Worm (Caenorhabditis elegans) whole organism, early embryonic: ENCODE results near the gene K02B2.6.

Experiments used
- B0310.2 ChIP-seq: sonication (generic microtip); optimal IDR thresholded peaks from 2 replicates; lab custom pipeline; 2016; ENCODE audit warnings: mild to moderate bottlenecking, missing genetic modification characterization, missing compliant biosample characterization
- F13C5.2 ChIP-seq: sonication (generic microtip); optimal IDR thresholded peaks from 2 replicates; lab custom pipeline; 2017; ENCODE audit warnings: mild to moderate bottlenecking, missing genetic modification characterization, inconsistent platforms, missing compliant biosample characterization
- aly-1 ChIP-seq: sonication (generic microtip); optimal IDR thresholded peaks from 2 replicates; lab custom pipeline; 2016; ENCODE audit warnings: missing genetic modification characterization, missing compliant biosample characterization
- ama-1 ChIP-seq: fragments of 150-350 bp; optimal IDR thresholded peaks from 2 replicates; lab custom pipeline; 2014
- ceh-13 ChIP-seq: fragments of 200-800 bp; sonication (Bioruptor generic); optimal IDR thresholded peaks from 2 replicates; lab custom pipeline; 2018; ENCODE audit warnings: mild to moderate bottlenecking, missing genetic modification characterization, missing compliant biosample characterization
- ceh-36 ChIP-seq: sonication (generic microtip); optimal IDR thresholded peaks from 2 replicates; lab custom pipeline; 2016; ENCODE audit warnings: missing genetic modification characterization, inconsistent platforms, missing compliant biosample characterization
- ets-7 ChIP-seq: sonication (generic microtip); optimal IDR thresholded peaks from 2 replicates; lab custom pipeline; 2016; ENCODE audit warnings: missing genotype, missing genetic modification characterization, missing compliant biosample characterization
- flt-1 ChIP-seq: fragments of 200-800 bp; sonication (Bioruptor generic); IDR thresholded peaks from 2 replicates; pipeline ENCODE4 v1.3.6; 2022; ENCODE audit warnings: missing genetic modification characterization, missing compliant biosample characterization
- hmbx-1 ChIP-seq: sonication (generic microtip); optimal IDR thresholded peaks from 2 replicates; lab custom pipeline; 2016; ENCODE audit warnings: mild to moderate bottlenecking, missing genetic modification characterization, missing compliant biosample characterization
- hmg-4 ChIP-seq: fragments of 200-800 bp; sonication (Bioruptor generic); optimal IDR thresholded peaks from 2 replicates; lab custom pipeline; 2018; ENCODE audit warnings: mild to moderate bottlenecking, missing genetic modification characterization, missing compliant biosample characterization
- hnd-1 ChIP-seq: sonication (generic microtip); optimal IDR thresholded peaks from 2 replicates; lab custom pipeline; 2016; ENCODE audit warnings: missing genetic modification characterization, missing compliant biosample characterization
- pes-1 ChIP-seq: fragments of 200-800 bp; sonication (Bioruptor generic); IDR thresholded peaks from 2 replicates; pipeline ENCODE4 v1.3.6; 2022; ENCODE audit warnings: missing genetic modification reagents, missing genetic modification characterization, missing compliant biosample characterization
- scrt-1 ChIP-seq: fragments of 200-800 bp; sonication (Bioruptor generic); IDR thresholded peaks from 2 replicates; pipeline ENCODE4 v1.3.6; 2022; ENCODE audit warnings: missing genetic modification characterization, missing compliant biosample characterization
- sea-1 ChIP-seq: fragments of 200-800 bp; sonication (Bioruptor generic); conservative IDR thresholded peaks from 2 replicates; pipeline ENCODE4 v1.3.6; 2022; ENCODE audit warnings: missing genetic modification characterization, missing compliant biosample characterization
- tbx-11 ChIP-seq: fragments of 200-800 bp; sonication (Bioruptor generic); IDR thresholded peaks from 2 replicates; pipeline ENCODE4 v1.3.6; 2022; ENCODE audit warnings: missing genetic modification characterization, missing compliant biosample characterization
- tbx-37 ChIP-seq: fragments of 200-800 bp; sonication (Bioruptor generic); conservative IDR thresholded peaks from 2 replicates; pipeline ENCODE4 v1.3.6; 2022; ENCODE audit warnings: missing genetic modification reagents, missing genetic modification characterization, missing compliant biosample characterization
- tra-4 ChIP-seq: sonication (generic microtip); optimal IDR thresholded peaks from 2 replicates; lab custom pipeline; 2017; ENCODE audit warnings: missing genetic modification characterization, missing compliant biosample characterization

The K02B2.6 gene

DNA sequence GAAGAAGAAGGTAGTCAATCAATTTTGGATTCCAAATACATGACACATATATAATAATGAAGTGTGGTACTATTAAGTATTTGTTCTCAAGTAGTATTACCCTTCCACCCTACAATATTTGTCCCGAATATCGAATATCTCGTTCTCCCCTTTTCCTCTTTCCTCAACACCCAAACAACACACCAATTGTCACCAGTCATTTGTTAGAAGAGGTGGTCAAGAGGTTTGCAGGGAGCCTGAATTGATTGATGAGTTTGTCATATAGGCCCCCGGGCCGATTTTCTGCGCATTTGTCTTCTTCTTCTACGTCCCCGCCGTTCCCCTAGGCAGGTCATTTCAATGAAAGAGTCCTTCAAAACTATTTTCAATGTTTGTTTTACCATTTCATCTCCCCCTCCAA is 2.2 kb upstream of the K02B2.6 start:
- TF ChIP-seq hmg-4 (GFP tag; lab: Kevin White, UChicago) (peak; percentile 21), ceh-36 (tag; lab: Kevin White, UChicago) (no peak)

DNA sequence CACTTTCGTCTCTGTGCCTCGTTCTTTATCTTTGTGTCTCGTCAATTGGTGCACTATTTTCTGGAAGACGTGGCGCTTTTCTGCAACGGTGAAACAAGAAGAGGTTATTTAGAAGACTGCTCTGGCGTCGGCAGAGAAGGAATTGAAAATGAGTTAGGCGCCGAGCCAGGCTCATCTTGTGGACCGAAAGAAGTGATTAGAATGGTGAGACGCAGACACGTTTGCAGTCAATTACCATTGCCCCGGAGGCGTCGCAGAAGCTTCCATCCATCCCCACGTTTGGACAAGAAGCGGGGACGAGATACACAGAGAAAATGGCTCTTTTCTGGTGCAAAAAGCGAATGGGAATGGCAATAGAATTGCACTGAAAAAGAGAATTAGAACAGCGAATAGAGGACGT is 2.1 kb downstream of the K02B2.6 start:
- TF ChIP-seq scrt-1 (GFP tag; lab: Robert Waterston, UW): no peak
- TF ChIP-seq ceh-36 (tag; lab: Kevin White, UChicago): no peak
- TF ChIP-seq tra-4: no peak
- TF ChIP-seq aly-1 (tag; lab: Kevin White, UChicago): no peak
- TF ChIP-seq pes-1 (GFP tag; lab: Robert Waterston, UW): no peak
- TF ChIP-seq sea-1 (GFP tag; lab: Robert Waterston, UW): no peak
- TF ChIP-seq hmg-4 (GFP tag; lab: Kevin White, UChicago): no peak
- TF ChIP-seq ceh-13 (GFP tag; lab: Kevin White, UChicago): no peak
- TF ChIP-seq flt-1 (GFP tag; lab: Robert Waterston, UW): no peak
- no peak for TF ChIP-seq F13C5.2 (tag; lab: Kevin White, UChicago)
- no peak for TF ChIP-seq tbx-11 (GFP tag; lab: Robert Waterston, UW)
- TF ChIP-seq hnd-1 (tag; lab: Kevin White, UChicago): no peak
- no peak for TF ChIP-seq hmbx-1 (tag; lab: Kevin White, UChicago)
- TF ChIP-seq ama-1 (lab: Kevin White, UChicago): no peak
- TF ChIP-seq B0310.2 (tag; lab: Kevin White, UChicago): no peak
- no peak for TF ChIP-seq ets-7 (tag; lab: Kevin White, UChicago)
- TF ChIP-seq tbx-37 (GFP tag; lab: Robert Waterston, UW): no peak

DNA sequence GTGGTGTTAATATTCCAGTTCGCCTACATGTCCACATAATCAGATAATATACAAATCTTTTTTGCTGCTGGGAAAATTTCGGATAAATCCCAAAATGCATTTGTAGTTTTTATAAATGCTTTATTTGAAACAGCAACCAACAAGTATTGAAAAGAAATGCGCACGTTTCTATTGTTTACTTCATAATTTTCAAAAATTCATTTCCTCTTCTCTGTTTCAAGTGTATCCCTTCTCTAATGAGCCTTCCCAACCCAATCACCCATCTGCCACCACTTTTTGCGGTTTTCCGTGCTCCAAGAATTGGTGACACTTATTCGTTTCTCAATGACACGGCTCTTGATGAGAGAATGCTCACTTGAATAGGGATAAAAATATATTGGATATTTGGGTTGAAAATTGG is 7.3 kb downstream of the K02B2.6 start:
- no peak for TF ChIP-seq tbx-37 (GFP tag; lab: Robert Waterston, UW)
- TF ChIP-seq ceh-36 (tag; lab: Kevin White, UChicago): no peak
- TF ChIP-seq aly-1 (tag; lab: Kevin White, UChicago): no peak
- no peak for TF ChIP-seq hmbx-1 (tag; lab: Kevin White, UChicago)
- TF ChIP-seq scrt-1 (GFP tag; lab: Robert Waterston, UW): no peak
- no peak for TF ChIP-seq hnd-1 (tag; lab: Kevin White, UChicago)

DNA sequence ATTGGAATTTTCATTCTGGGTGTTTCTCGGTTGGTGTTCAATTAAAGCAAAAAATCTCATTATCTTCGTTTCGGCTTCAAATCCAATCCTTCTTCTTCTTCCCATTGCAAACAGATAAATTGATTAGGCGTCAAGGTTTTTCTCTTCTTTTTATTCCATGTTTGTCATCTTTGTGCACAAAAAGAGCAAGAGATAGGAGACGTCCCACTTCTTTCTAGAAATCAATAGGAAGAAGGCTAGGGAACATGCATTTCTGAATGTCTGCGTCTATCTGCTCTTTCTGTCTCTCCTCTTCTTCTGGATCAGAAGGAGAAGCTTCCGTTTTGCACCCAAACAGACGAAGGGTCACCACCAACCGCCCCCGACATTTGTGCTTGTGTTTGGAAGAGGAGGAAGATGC is 9.1 kb downstream of the K02B2.6 start:
- TF ChIP-seq pes-1 (GFP tag; lab: Robert Waterston, UW) (no peak), ets-7 (tag; lab: Kevin White, UChicago) (no peak), tra-4 (no peak), hnd-1 (tag; lab: Kevin White, UChicago) (no peak), sea-1 (GFP tag; lab: Robert Waterston, UW) (no peak), F13C5.2 (tag; lab: Kevin White, UChicago) (no peak), tbx-37 (GFP tag; lab: Robert Waterston, UW) (no peak), tbx-11 (GFP tag; lab: Robert Waterston, UW) (no peak), B0310.2 (tag; lab: Kevin White, UChicago) (no peak), hmbx-1 (tag; lab: Kevin White, UChicago) (no peak), ceh-36 (tag; lab: Kevin White, UChicago) (no peak), flt-1 (GFP tag; lab: Robert Waterston, UW) (no peak), ama-1 (lab: Kevin White, UChicago) (no peak), scrt-1 (GFP tag; lab: Robert Waterston, UW) (no peak)

DNA sequence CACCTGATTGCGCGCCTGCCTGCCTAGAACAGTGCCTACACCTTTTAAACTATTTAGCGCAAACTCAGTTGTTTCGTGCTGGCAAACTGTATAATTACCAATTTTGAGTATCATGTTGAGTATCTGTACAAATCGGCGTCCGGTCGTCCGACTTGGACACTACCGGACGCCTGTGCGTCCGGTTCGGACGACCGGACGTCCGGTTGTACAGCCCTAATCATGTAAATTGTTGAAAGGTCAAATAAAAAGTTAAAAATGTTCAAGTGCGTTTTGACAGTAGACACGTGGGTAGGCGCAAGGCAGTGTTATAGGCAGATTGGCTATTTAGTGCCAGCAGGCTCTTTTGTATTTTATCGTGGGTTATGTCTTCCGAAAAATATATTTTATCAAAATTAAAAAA is 12.1 kb downstream of the K02B2.6 start:
- TF ChIP-seq hnd-1 (tag; lab: Kevin White, UChicago) (no peak), ceh-36 (tag; lab: Kevin White, UChicago) (no peak), ets-7 (tag; lab: Kevin White, UChicago) (no peak), sea-1 (GFP tag; lab: Robert Waterston, UW) (no peak), tbx-37 (GFP tag; lab: Robert Waterston, UW) (no peak), tbx-11 (GFP tag; lab: Robert Waterston, UW) (no peak), F13C5.2 (tag; lab: Kevin White, UChicago) (no peak), scrt-1 (GFP tag; lab: Robert Waterston, UW) (no peak), pes-1 (GFP tag; lab: Robert Waterston, UW) (no peak), ama-1 (lab: Kevin White, UChicago) (no peak), tra-4 (no peak), aly-1 (tag; lab: Kevin White, UChicago) (no peak), hmg-4 (GFP tag; lab: Kevin White, UChicago) (no peak), ceh-13 (GFP tag; lab: Kevin White, UChicago) (no peak), hmbx-1 (tag; lab: Kevin White, UChicago) (no peak)

DNA sequence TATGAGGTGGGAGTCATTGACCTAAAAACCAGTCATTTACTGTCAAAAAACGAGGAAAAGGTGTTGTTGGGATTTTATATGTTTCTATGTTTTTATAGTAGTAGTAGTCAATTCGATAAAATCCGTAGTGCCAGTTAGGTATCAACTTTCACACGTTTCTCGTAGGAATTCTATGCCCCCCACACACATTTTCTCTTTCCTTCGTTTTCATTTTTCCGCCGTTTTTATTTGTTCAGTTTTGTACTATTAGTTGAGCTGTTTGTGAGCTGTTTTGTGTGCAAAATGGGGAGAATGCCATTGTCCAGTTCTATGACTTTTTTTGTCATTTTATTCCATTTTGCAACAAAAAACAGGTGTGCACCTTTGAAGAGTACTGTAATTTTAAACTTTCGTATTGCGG is 13.4 kb downstream of the K02B2.6 start:
- no peak for TF ChIP-seq flt-1 (GFP tag; lab: Robert Waterston, UW)
- no peak for TF ChIP-seq scrt-1 (GFP tag; lab: Robert Waterston, UW)
- no peak for TF ChIP-seq B0310.2 (tag; lab: Kevin White, UChicago)
- TF ChIP-seq hnd-1 (tag; lab: Kevin White, UChicago): no peak
- no peak for TF ChIP-seq tra-4
- no peak for TF ChIP-seq hmg-4 (GFP tag; lab: Kevin White, UChicago)
- no peak for TF ChIP-seq ets-7 (tag; lab: Kevin White, UChicago)
- no peak for TF ChIP-seq sea-1 (GFP tag; lab: Robert Waterston, UW)
- TF ChIP-seq ama-1 (lab: Kevin White, UChicago): no peak
- no peak for TF ChIP-seq aly-1 (tag; lab: Kevin White, UChicago)
- TF ChIP-seq ceh-13 (GFP tag; lab: Kevin White, UChicago): no peak
- TF ChIP-seq pes-1 (GFP tag; lab: Robert Waterston, UW): no peak
- TF ChIP-seq tbx-11 (GFP tag; lab: Robert Waterston, UW): no peak
- no peak for TF ChIP-seq hmbx-1 (tag; lab: Kevin White, UChicago)
- no peak for TF ChIP-seq tbx-37 (GFP tag; lab: Robert Waterston, UW)
- TF ChIP-seq F13C5.2 (tag; lab: Kevin White, UChicago): no peak
- TF ChIP-seq ceh-36 (tag; lab: Kevin White, UChicago): no peak
